Worm (Caenorhabditis elegans) whole organism, L2 larva: Measurements from ENCODE around the gene Y81G3A.1.
A peak's percentile ranks its signal among the peaks of the same experiment; 100 is the strongest.
"Not testable (repeated sequence)": the region's sequence is repeated elsewhere in the genome, so short reads cannot be mapped to it uniquely, and the experiment has no call there.

Source experiments
- C34F6.9 ChIP-seq: fragments of 150-350 bp; optimal IDR thresholded peaks from 2 replicates; lab custom pipeline; 2014; ENCODE audit warnings: missing biosample characterization, missing genetic modification characterization
- F13H6.1 ChIP-seq: sonication (generic microtip); optimal IDR thresholded peaks from 2 replicates; lab custom pipeline; 2016; ENCODE audit warnings: missing genetic modification characterization, missing compliant biosample characterization
- R02D3.7 ChIP-seq: fragments of 150-350 bp; optimal IDR thresholded peaks from 2 replicates; lab custom pipeline; 2014; ENCODE audit warnings: missing biosample characterization, missing genetic modification characterization
- Y55F3AM.14 ChIP-seq: fragments of 200-800 bp; sonication (Bioruptor generic); optimal IDR thresholded peaks from 2 replicates; lab custom pipeline; 2018; ENCODE audit warnings: mild to moderate bottlenecking, missing genetic modification characterization, missing compliant biosample characterization
- ZK546.5 ChIP-seq: sonication (generic microtip); optimal IDR thresholded peaks from 2 replicates; lab custom pipeline; 2017; ENCODE audit warnings: missing biosample characterization, missing genetic modification characterization
- alr-1 ChIP-seq: fragments of 150-350 bp; optimal IDR thresholded peaks from 2 replicates; lab custom pipeline; 2014; ENCODE audit warnings: missing biosample characterization, missing genetic modification characterization
- ama-1 ChIP-seq: fragments of 150-350 bp; optimal IDR thresholded peaks from 2 replicates; lab custom pipeline; 2018; ENCODE audit warnings: inconsistent platforms
- blmp-1 ChIP-seq: sonication (generic microtip); optimal IDR thresholded peaks from 2 replicates; lab custom pipeline; 2017; ENCODE audit warnings: missing genetic modification characterization, mild to moderate bottlenecking, missing compliant biosample characterization, antibody characterized with exemption, moderate library complexity; ENCODE audit not compliant: insufficient read depth
- ceh-82 ChIP-seq: fragments of 150-350 bp; optimal IDR thresholded peaks from 2 replicates; lab custom pipeline; 2014; ENCODE audit warnings: missing biosample characterization, missing genetic modification characterization
- crh-2 ChIP-seq: sonication (generic microtip); optimal IDR thresholded peaks from 2 replicates; lab custom pipeline; 2017; ENCODE audit warnings: missing biosample characterization, missing genetic modification characterization
- dmd-4 ChIP-seq: sonication (generic microtip); optimal IDR thresholded peaks from 2 replicates; lab custom pipeline; 2017; ENCODE audit warnings: missing biosample characterization, missing genetic modification characterization
- elt-3 ChIP-seq: sonication (generic microtip); optimal IDR thresholded peaks from 2 replicates; lab custom pipeline; 2017; ENCODE audit warnings: missing biosample characterization, missing genetic modification characterization
- fos-1 ChIP-seq: fragments of 150-350 bp; optimal IDR thresholded peaks from 2 replicates; lab custom pipeline; 2014; ENCODE audit warnings: missing biosample characterization, missing genetic modification characterization
- gmeb-1 ChIP-seq: fragments of 150-350 bp; optimal IDR thresholded peaks from 2 replicates; lab custom pipeline; 2014; ENCODE audit warnings: missing biosample characterization, missing genetic modification characterization
- lsy-2 ChIP-seq, 2 experiments: fragments of 150-350 bp in 1 of 2; sonication (generic microtip) in 1 of 2; optimal IDR thresholded peaks; 2 replicates each; lab custom pipeline; 2014 to 2017; ENCODE audit warnings: missing biosample characterization in 2 of 2, missing genetic modification characterization in 2 of 2
- mab-5 ChIP-seq: fragments of 150-350 bp; optimal IDR thresholded peaks from 2 replicates; lab custom pipeline; 2014; ENCODE audit warnings: missing biosample characterization, missing genetic modification characterization
- mdl-1 ChIP-seq, 2 experiments: fragments of 150-350 bp in 1 of 2; sonication (generic microtip) in 1 of 2; optimal IDR thresholded peaks; 2 replicates each; lab custom pipeline; 2017; ENCODE audit warnings: missing biosample characterization in 2 of 2, missing genetic modification characterization in 2 of 2
- nhr-10 ChIP-seq: sonication (generic microtip); optimal IDR thresholded peaks from 2 replicates; lab custom pipeline; 2017; ENCODE audit warnings: missing biosample characterization, missing genetic modification characterization
- nhr-11 ChIP-seq: fragments of 150-350 bp; optimal IDR thresholded peaks from 2 replicates; lab custom pipeline; 2014; ENCODE audit warnings: missing biosample characterization, missing genetic modification characterization
- nhr-12 ChIP-seq: fragments of 150-350 bp; optimal IDR thresholded peaks from 2 replicates; lab custom pipeline; 2014; ENCODE audit warnings: missing biosample characterization, missing genetic modification characterization
- nhr-23 ChIP-seq: fragments of 150-350 bp; optimal IDR thresholded peaks from 2 replicates; lab custom pipeline; 2014; ENCODE audit warnings: missing biosample characterization, missing genetic modification reagents, missing genetic modification characterization
- nhr-237 ChIP-seq: fragments of 150-350 bp; optimal IDR thresholded peaks from 2 replicates; lab custom pipeline; 2014; ENCODE audit warnings: missing biosample characterization, missing genetic modification characterization
- nhr-25 ChIP-seq: fragments of 150-350 bp; sonication (generic microtip); optimal IDR thresholded peaks from 3 replicates; lab custom pipeline; 2014; ENCODE audit warnings: missing biosample characterization, missing genetic modification characterization
- nhr-6 ChIP-seq: fragments of 150-350 bp; optimal IDR thresholded peaks from 2 replicates; lab custom pipeline; 2014; ENCODE audit warnings: missing biosample characterization, missing genetic modification characterization
- nhr-77 ChIP-seq: fragments of 150-350 bp; optimal IDR thresholded peaks from 2 replicates; lab custom pipeline; 2014; ENCODE audit warnings: missing biosample characterization, missing genetic modification characterization
- peb-1 ChIP-seq: fragments of 150-350 bp; optimal IDR thresholded peaks from 2 replicates; lab custom pipeline; 2014; ENCODE audit warnings: missing biosample characterization, missing genetic modification characterization
- sem-4 ChIP-seq: fragments of 150-350 bp; optimal IDR thresholded peaks from 2 replicates; lab custom pipeline; 2014; ENCODE audit warnings: missing biosample characterization, missing genetic modification reagents, missing genetic modification characterization
- skn-1 ChIP-seq: sonication (generic microtip); optimal IDR thresholded peaks from 2 replicates; lab custom pipeline; 2017; ENCODE audit warnings: missing biosample characterization, missing genetic modification characterization
- sma-3 ChIP-seq: sonication (generic microtip); optimal IDR thresholded peaks from 2 replicates; lab custom pipeline; 2016; ENCODE audit warnings: missing genetic modification reagents, missing genetic modification characterization, missing compliant biosample characterization
- sma-9 ChIP-seq, 2 experiments: fragments of 150-350 bp in 1 of 2; sonication (generic microtip) in 1 of 2; optimal IDR thresholded peaks; 2 replicates each; lab custom pipeline; 2014 to 2016; ENCODE audit warnings: missing genetic modification characterization in 2 of 2, mild to moderate bottlenecking in 1 of 2, missing biosample characterization in 1 of 2, missing compliant biosample characterization in 1 of 2, missing genetic modification reagents in 1 of 2, moderate library complexity in 1 of 2
- snpc-4 ChIP-seq: fragments of 150-350 bp; optimal IDR thresholded peaks from 2 replicates; lab custom pipeline; 2014; ENCODE audit warnings: missing biosample characterization, missing genetic modification characterization
- zag-1 ChIP-seq: fragments of 150-350 bp; optimal IDR thresholded peaks from 2 replicates; lab custom pipeline; 2014; ENCODE audit warnings: missing biosample characterization, missing genetic modification characterization
- ztf-1 ChIP-seq: fragments of 200-800 bp; sonication (Bioruptor generic); conservative IDR thresholded peaks from 2 replicates; pipeline ENCODE4 v1.3.6; 2022; ENCODE audit warnings: missing genetic modification characterization, missing compliant biosample characterization
- ztf-11 ChIP-seq: sonication (generic microtip); optimal IDR thresholded peaks from 2 replicates; lab custom pipeline; 2017; ENCODE audit warnings: missing biosample characterization, missing genetic modification characterization

Gene Y81G3A.1

DNA sequence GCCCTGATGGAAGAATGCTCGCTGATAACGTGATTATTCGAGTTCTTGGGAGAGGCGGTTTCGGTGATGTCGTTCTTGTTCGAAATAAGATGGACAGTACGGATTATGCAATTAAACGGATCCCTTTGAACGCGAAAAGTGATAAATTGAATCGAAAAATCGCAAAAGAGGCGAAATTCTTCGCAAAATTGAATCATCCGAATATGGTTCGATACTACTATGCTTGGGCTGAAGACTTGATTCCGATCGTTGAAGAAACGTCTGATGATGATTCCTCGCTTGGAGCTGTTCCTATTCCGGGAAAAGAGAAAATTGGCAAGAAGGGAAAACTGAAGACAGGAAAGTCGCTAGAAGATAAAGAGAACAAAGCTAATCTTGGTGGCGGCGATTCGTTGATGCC is 2.2 kb upstream of the Y81G3A.1 start:
- TF ChIP-seq nhr-12 (tag; lab: Kevin White, UChicago) (no peak), elt-3 (tag; lab: Kevin White, UChicago) (no peak), nhr-237 (tag; lab: Kevin White, UChicago) (no peak), sma-9 (GFP tag; optimal IDR thresholded peaks at IDR 0.05; lab: Kevin White, UChicago) (no peak), sma-9 (tag; optimal IDR thresholded peaks at IDR 0.05; lab: Kevin White, UChicago) (no peak)

DNA sequence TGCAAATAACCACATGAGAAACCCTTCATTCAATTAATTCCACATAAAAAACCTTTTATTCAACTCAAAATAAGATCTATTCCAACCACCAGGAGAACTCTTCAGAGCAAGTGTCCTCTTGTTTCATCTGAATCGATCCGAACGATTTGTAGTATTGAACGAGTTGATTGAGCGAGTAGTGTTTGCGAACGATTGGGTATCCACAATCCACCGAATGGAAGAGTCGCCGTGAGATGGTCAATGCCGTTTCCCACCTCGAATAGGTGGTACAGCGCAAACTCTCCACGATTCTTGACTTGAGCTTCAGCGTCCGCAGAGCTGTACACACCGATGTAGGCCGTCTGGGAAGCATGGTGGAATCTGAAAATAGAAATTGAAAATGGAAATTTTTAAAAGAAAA is 1.3 kb downstream of the Y81G3A.1 start, which contains the start of gene Y81G3A.6:
Gene Y81G3A.6 (minus strand): TSS at position 101 of the 400 bp plus-strand sequence.
- TF ChIP-seq elt-3 (tag; lab: Kevin White, UChicago); ztf-1 (GFP tag; lab: Robert Waterston, UW); C34F6.9 (tag; lab: Kevin White, UChicago): not testable (repeated sequence)

DNA sequence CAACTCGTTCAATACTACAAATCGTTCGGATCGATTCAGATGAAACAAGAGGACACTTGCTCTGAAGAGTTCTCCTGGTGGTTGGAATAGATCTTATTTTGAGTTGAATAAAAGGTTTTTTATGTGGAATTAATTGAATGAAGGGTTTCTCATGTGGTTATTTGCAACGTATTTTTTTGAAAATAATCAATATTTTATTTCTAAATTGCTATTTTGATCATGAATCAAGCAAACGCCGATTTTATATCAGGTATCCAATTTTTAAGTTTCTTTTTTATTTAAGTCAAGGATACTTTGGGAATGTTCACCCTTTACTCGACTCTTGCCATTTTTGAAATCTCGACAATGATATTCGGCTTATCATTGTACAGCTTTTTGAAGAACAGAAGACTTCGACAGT is 3.1 kb downstream of the Y81G3A.1 start, which contains the start of gene Y81G3A.2:
Gene Y81G3A.2 (plus strand): TSS at position 301 of the 400 bp plus-strand sequence.
- TF ChIP-seq ZK546.5, nhr-23, nhr-6 (tag; lab: Kevin White, UChicago): not testable (repeated sequence)

ce11 chrII:13078848-13079428 is 4.8 kb downstream of the Y81G3A.1 start, which contains the start of gene F42G4.6:
F42G4.6 (plus strand) TSS chrII:13079378.
- TF ChIP-seq mdl-1 (tag; optimal IDR thresholded peaks at IDR 0.05; lab: Kevin White, UChicago) (no peak), zag-1 (tag; lab: Kevin White, UChicago) (no peak), sma-9 (GFP tag; optimal IDR thresholded peaks at IDR 0.05; lab: Kevin White, UChicago) (peak; percentile 12), sma-9 (tag; optimal IDR thresholded peaks at IDR 0.05; lab: Kevin White, UChicago) (no peak), F13H6.1 (tag; lab: Kevin White, UChicago) (no peak), blmp-1 (tag; lab: Kevin White, UChicago) (no peak), dmd-4 (tag; lab: Kevin White, UChicago) (no peak), nhr-237 (tag; lab: Kevin White, UChicago) (no peak), mab-5 (tag; lab: Kevin White, UChicago) (no peak), fos-1 (tag; lab: Kevin White, UChicago) (peak; percentile 74), crh-2 (tag; lab: Kevin White, UChicago) (peak; percentile 26), gmeb-1 (tag; lab: Kevin White, UChicago) (peak; percentile 49), nhr-6 (tag; lab: Kevin White, UChicago) (no peak)

DNA sequence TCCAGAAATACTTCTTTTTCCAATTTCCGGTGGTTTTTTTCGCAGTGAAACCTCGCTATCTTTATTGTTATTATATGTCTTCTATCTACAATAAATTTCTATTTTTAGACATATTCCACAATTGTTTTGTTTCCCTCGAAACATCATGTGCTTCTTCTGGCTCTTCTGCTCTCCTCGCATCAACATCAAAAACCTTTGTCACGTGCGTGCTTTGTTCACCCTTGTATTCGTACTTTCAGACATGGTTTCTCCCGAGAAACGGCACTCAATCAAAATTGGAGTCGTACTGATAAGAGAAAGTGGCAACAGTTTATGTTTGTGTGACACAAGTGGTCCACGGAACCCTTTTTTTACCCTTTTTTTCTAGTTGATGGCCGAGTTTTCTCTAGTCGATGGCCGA is 6.0 kb downstream of the Y81G3A.1 start:
- TF ChIP-seq sma-3 (GFP tag; lab: Kevin White, UChicago) (peak; percentile 25), nhr-12 (tag; lab: Kevin White, UChicago) (no peak), nhr-25 (tag; lab: Kevin White, UChicago) (no peak), nhr-23 (tag; lab: Kevin White, UChicago) (no peak), nhr-10 (tag; lab: Kevin White, UChicago) (no peak), sem-4 (tag; lab: Kevin White, UChicago) (no peak), ceh-82 (no peak), gmeb-1 (tag; lab: Kevin White, UChicago) (peak; percentile 34), skn-1 (no peak), mab-5 (tag; lab: Kevin White, UChicago) (no peak), blmp-1 (tag; lab: Kevin White, UChicago) (no peak), nhr-77 (tag; lab: Kevin White, UChicago) (no peak), alr-1 (tag; lab: Kevin White, UChicago) (no peak), ztf-11 (tag; lab: Kevin White, UChicago) (no peak), fos-1 (tag; lab: Kevin White, UChicago) (peak; percentile 31), peb-1 (tag; lab: Kevin White, UChicago) (no peak), R02D3.7 (tag; lab: Kevin White, UChicago) (no peak), F13H6.1 (tag; lab: Kevin White, UChicago) (peak; percentile 57), Y55F3AM.14 (GFP tag; lab: Kevin White, UChicago) (no peak), nhr-11 (no peak), C34F6.9 (tag; lab: Kevin White, UChicago) (no peak), snpc-4 (tag; lab: Kevin White, UChicago) (no peak), crh-2 (tag; lab: Kevin White, UChicago) (peak; percentile 70), lsy-2 (tag; optimal IDR thresholded peaks at IDR 0.05; lab: Kevin White, UChicago) (no peak), sma-9 (GFP tag; optimal IDR thresholded peaks at IDR 0.05; lab: Kevin White, UChicago) (peak; percentile 82), sma-9 (tag; optimal IDR thresholded peaks at IDR 0.05; lab: Kevin White, UChicago) (no peak), ama-1 (lab: Kevin White, UChicago) (no peak)
